Worm (Caenorhabditis elegans) whole organism, late embryonic: ENCODE data around the gene srg-30.

ENCODE experiments used
- C38D4.7 ChIP-seq: fragments of 200-800 bp; sonication (Bioruptor generic); optimal IDR thresholded peaks from 2 replicates; lab custom pipeline; 2018; ENCODE audit warnings: mild to moderate bottlenecking, missing genetic modification characterization, moderate library complexity, missing compliant biosample characterization
- ama-1 ChIP-seq: fragments of 150-350 bp; optimal IDR thresholded peaks from 2 replicates; lab custom pipeline; 2014
- ceh-45 ChIP-seq: fragments of 200-800 bp; sonication (Bioruptor generic); IDR thresholded peaks from 2 replicates; pipeline ENCODE4 v1.3.6; 2022; ENCODE audit warnings: missing genetic modification reagents, missing genetic modification characterization, missing compliant biosample characterization
- ets-4 ChIP-seq: sonication (generic microtip); optimal IDR thresholded peaks from 2 replicates; lab custom pipeline; 2016; ENCODE audit warnings: missing genetic modification characterization, missing compliant biosample characterization
- fkh-10 ChIP-seq: fragments of 150-350 bp; optimal IDR thresholded peaks from 2 replicates; lab custom pipeline; 2014; ENCODE audit warnings: missing biosample characterization, missing genetic modification reagents, missing genetic modification characterization
- nfya-1 ChIP-seq: sonication (generic microtip); optimal IDR thresholded peaks from 2 replicates; lab custom pipeline; 2017; ENCODE audit warnings: missing genetic modification characterization, mild to moderate bottlenecking, missing compliant biosample characterization, antibody characterized with exemption, moderate library complexity
- unc-42 ChIP-seq: sonication (generic microtip); optimal IDR thresholded peaks from 2 replicates; lab custom pipeline; 2016; ENCODE audit warnings: missing genotype, missing genetic modification characterization, missing compliant biosample characterization
- zip-5 ChIP-seq: sonication (generic microtip); optimal IDR thresholded peaks from 2 replicates; lab custom pipeline; 2016; ENCODE audit warnings: missing genetic modification characterization, missing compliant biosample characterization

DNA sequence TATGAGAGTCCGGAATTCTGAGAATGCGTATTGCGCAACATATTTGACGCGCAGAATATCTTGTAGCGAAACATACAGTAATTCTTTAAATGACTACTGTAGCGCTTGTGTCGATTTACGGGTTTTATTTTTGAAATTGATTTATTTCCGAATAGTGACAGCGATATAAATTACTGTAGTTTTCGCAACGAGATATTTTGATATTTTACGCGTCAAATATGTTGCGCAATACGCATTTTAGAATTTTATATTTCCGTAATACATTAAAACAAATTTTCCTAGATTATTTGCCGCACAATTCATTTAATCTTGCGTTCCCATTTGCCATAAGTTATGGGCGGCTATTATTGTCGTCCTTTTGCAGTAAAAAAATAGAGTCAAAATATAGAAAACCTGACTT is 12.8 kb downstream of the srg-30 start:
- TF ChIP-seq fkh-10 (GFP tag; lab: Kevin White, UChicago) = no peak
- TF ChIP-seq ets-4 (tag; lab: Kevin White, UChicago) = no peak
- no peak for TF ChIP-seq ceh-45 (GFP tag; lab: Robert Waterston, UW)
- no peak for TF ChIP-seq ama-1 (lab: Kevin White, UChicago)
- no peak for TF ChIP-seq C38D4.7 (GFP tag; lab: Kevin White, UChicago)
- no peak for TF ChIP-seq nfya-1 (tag; lab: Kevin White, UChicago)
- no peak for TF ChIP-seq unc-42 (tag; lab: Kevin White, UChicago)
- no peak for TF ChIP-seq zip-5 (tag; lab: Kevin White, UChicago)
